Fruit fly (Drosophila melanogaster): Measurements from ENCODE around the gene Tbc1d15-17.

- TF ChIP-seq N (GFP tag; optimal IDR thresholded peaks at IDR 0.05) (no peak), sv (GFP tag; optimal IDR thresholded peaks at IDR 0.05) (no peak), br (GFP tag; optimal IDR thresholded peaks at IDR 0.05) (no peak), Myc (optimal IDR thresholded peaks at IDR 0.05) (no peak), Hr83 (GFP tag; optimal IDR thresholded peaks at IDR 0.05; ENCODE audit: poor library complexity, severe bottlenecking) (no peak), Dif (GFP tag; optimal IDR thresholded peaks at IDR 0.05; ENCODE audit: partially characterized antibody) (no peak), lola (GFP tag; optimal IDR thresholded peaks at IDR 0.05) (no peak), usp (GFP tag; optimal IDR thresholded peaks at IDR 0.05) (no peak), CG32264 (GFP tag; optimal IDR thresholded peaks at IDR 0.05) (no peak), Hr78 (GFP tag; optimal IDR thresholded peaks at IDR 0.05) (no peak), pan (optimal IDR thresholded peaks at IDR 0.05) (no peak), psq (GFP tag; optimal IDR thresholded peaks at IDR 0.05) (no peak), GATAd (GFP tag; optimal IDR thresholded peaks at IDR 0.05) (no peak), CG9705 (GFP tag; optimal IDR thresholded peaks at IDR 0.05) (no peak)
Observed at dm6 chr2L:175727-176126, 31.3 kb upstream of the Tbc1d15-17 start.
